Worm (Caenorhabditis elegans) whole organism, L3 larva: ENCODE data around the gene sru-38.

Experiments used
- R02D3.7 ChIP-seq: fragments of 150-350 bp; optimal IDR thresholded peaks from 2 replicates; lab custom pipeline; 2014; ENCODE audit warnings: missing biosample characterization, missing genetic modification characterization
- ZK546.5 ChIP-seq: sonication (generic microtip); optimal IDR thresholded peaks from 2 replicates; lab custom pipeline; 2017; ENCODE audit warnings: missing biosample characterization, missing genetic modification characterization
- aly-2 ChIP-seq: fragments of 150-350 bp; optimal IDR thresholded peaks from 2 replicates; lab custom pipeline; 2014; ENCODE audit warnings: missing biosample characterization, missing genetic modification characterization
- ama-1 ChIP-seq: fragments of 150-350 bp; optimal IDR thresholded peaks from 2 replicates; lab custom pipeline; 2018
- ceh-16 ChIP-seq: sonication (generic microtip); optimal IDR thresholded peaks from 2 replicates; lab custom pipeline; 2017; ENCODE audit warnings: missing biosample characterization, missing genetic modification characterization
- ceh-28 ChIP-seq: fragments of 150-350 bp; optimal IDR thresholded peaks from 2 replicates; lab custom pipeline; 2014; ENCODE audit warnings: missing biosample characterization, missing genetic modification reagents, missing genetic modification characterization
- ceh-82 ChIP-seq: fragments of 150-350 bp; optimal IDR thresholded peaks from 2 replicates; lab custom pipeline; 2014; ENCODE audit warnings: missing biosample characterization, missing genetic modification characterization
- ceh-9 ChIP-seq: sonication (generic microtip); optimal IDR thresholded peaks from 2 replicates; lab custom pipeline; 2018; ENCODE audit warnings: missing biosample characterization, missing genetic modification characterization
- egl-5 ChIP-seq: fragments of 150-350 bp; optimal IDR thresholded peaks from 2 replicates; lab custom pipeline; 2017; ENCODE audit warnings: missing biosample characterization, missing genetic modification reagents, missing genetic modification characterization, inconsistent platforms
- elt-2 ChIP-seq: sonication (generic microtip); optimal IDR thresholded peaks from 2 replicates; lab custom pipeline; 2016; ENCODE audit warnings: missing genetic modification reagents, mild to moderate bottlenecking, missing genetic modification characterization, missing compliant biosample characterization
- elt-3 ChIP-seq, 3 experiments: fragments of 150-350 bp in 1 of 3; sonication (generic microtip) in 2 of 3; optimal IDR thresholded peaks; 2 replicates in 2 of 3; 4 replicates in 1 of 3; lab custom pipeline; 2014 to 2017; ENCODE audit warnings: missing biosample characterization in 3 of 3, missing genetic modification characterization in 3 of 3
- fkh-10 ChIP-seq: sonication (generic microtip); optimal IDR thresholded peaks from 2 replicates; lab custom pipeline; 2017; ENCODE audit warnings: missing biosample characterization, missing genetic modification reagents, missing genetic modification characterization
- fos-1 ChIP-seq: fragments of 150-350 bp; optimal IDR thresholded peaks from 2 replicates; lab custom pipeline; 2014; ENCODE audit warnings: missing biosample characterization, missing genetic modification characterization
- hmg-11 ChIP-seq: sonication (generic microtip); optimal IDR thresholded peaks from 2 replicates; lab custom pipeline; 2016; ENCODE audit warnings: missing genetic modification characterization, missing compliant biosample characterization
- lin-15B ChIP-seq: fragments of 150-350 bp; optimal IDR thresholded peaks from 2 replicates; lab custom pipeline; 2014; ENCODE audit warnings: missing biosample characterization, missing genetic modification characterization
- lin-39 ChIP-seq: fragments of 150-350 bp; optimal IDR thresholded peaks from 2 replicates; lab custom pipeline; 2018; ENCODE audit warnings: missing biosample characterization, missing genetic modification reagents, missing genetic modification characterization
- mdl-1 ChIP-seq: fragments of 150-350 bp; optimal IDR thresholded peaks from 2 replicates; lab custom pipeline; 2014; ENCODE audit warnings: missing biosample characterization, missing genetic modification characterization
- nfya-1 ChIP-seq: sonication (generic microtip); optimal IDR thresholded peaks from 2 replicates; lab custom pipeline; 2017; ENCODE audit warnings: missing genetic modification characterization, mild to moderate bottlenecking, missing compliant biosample characterization, antibody characterized with exemption, moderate library complexity; ENCODE audit not compliant: insufficient read depth
- nhr-11 ChIP-seq: fragments of 150-350 bp; optimal IDR thresholded peaks from 2 replicates; lab custom pipeline; 2014; ENCODE audit warnings: missing biosample characterization, missing genetic modification characterization
- nhr-12 ChIP-seq: fragments of 150-350 bp; optimal IDR thresholded peaks from 2 replicates; lab custom pipeline; 2014; ENCODE audit warnings: missing biosample characterization, missing genetic modification characterization
- nhr-23 ChIP-seq: fragments of 150-350 bp; optimal IDR thresholded peaks from 2 replicates; lab custom pipeline; 2014; ENCODE audit warnings: missing biosample characterization, missing genetic modification reagents, missing genetic modification characterization
- nhr-237 ChIP-seq: fragments of 150-350 bp; optimal IDR thresholded peaks from 2 replicates; lab custom pipeline; 2014; ENCODE audit warnings: missing biosample characterization, missing genetic modification characterization
- nhr-28 ChIP-seq: fragments of 150-350 bp; optimal IDR thresholded peaks from 2 replicates; lab custom pipeline; 2014; ENCODE audit warnings: missing biosample characterization, missing genetic modification characterization
- nhr-43 ChIP-seq: sonication (generic microtip); optimal IDR thresholded peaks from 2 replicates; lab custom pipeline; 2016; ENCODE audit warnings: mild to moderate bottlenecking, missing genetic modification characterization, missing compliant biosample characterization; ENCODE audit not compliant: poor library complexity, severe bottlenecking
- nhr-76 ChIP-seq: fragments of 150-350 bp; sonication (generic microtip); optimal IDR thresholded peaks from 5 replicates; lab custom pipeline; 2014; ENCODE audit warnings: missing biosample characterization, missing genetic modification characterization
- pha-4 ChIP-seq: fragments of 150-350 bp; optimal IDR thresholded peaks from 2 replicates; lab custom pipeline; 2014; ENCODE audit warnings: missing biosample characterization, missing genetic modification reagents, missing genetic modification characterization
- pqm-1 ChIP-seq: fragments of 150-350 bp; optimal IDR thresholded peaks from 2 replicates; lab custom pipeline; 2017; ENCODE audit warnings: missing biosample characterization, missing genetic modification characterization, inconsistent platforms
- sea-2 ChIP-seq: fragments of 150-350 bp; sonication (generic microtip); optimal IDR thresholded peaks from 4 replicates; lab custom pipeline; 2014; ENCODE audit warnings: missing biosample characterization, missing genetic modification reagents, missing genetic modification characterization
- skn-1 ChIP-seq: fragments of 150-350 bp; optimal IDR thresholded peaks from 2 replicates; lab custom pipeline; 2014; ENCODE audit warnings: missing biosample characterization, missing genetic modification characterization
- tbx-2 ChIP-seq: sonication (generic microtip); optimal IDR thresholded peaks from 2 replicates; lab custom pipeline; 2016; ENCODE audit warnings: mild to moderate bottlenecking, missing genetic modification characterization, missing compliant biosample characterization
- unc-39 ChIP-seq: sonication (generic microtip); optimal IDR thresholded peaks from 4 replicates; lab custom pipeline; 2017; ENCODE audit warnings: missing biosample characterization, missing genetic modification characterization
- unc-62 ChIP-seq: fragments of 150-350 bp; sonication (generic microtip); optimal IDR thresholded peaks from 4 replicates; lab custom pipeline; 2014; ENCODE audit warnings: missing biosample characterization, missing genetic modification reagents, missing genetic modification characterization
- ztf-11 ChIP-seq: fragments of 150-350 bp; optimal IDR thresholded peaks from 2 replicates; lab custom pipeline; 2014; ENCODE audit warnings: missing biosample characterization, missing genetic modification characterization
- ztf-4 ChIP-seq: fragments of 150-350 bp; optimal IDR thresholded peaks from 2 replicates; lab custom pipeline; 2014; ENCODE audit warnings: missing biosample characterization, missing genetic modification characterization

sru-38 gene

ce11 chrV:9835945-9836344 lies at the start of gene sru-38:
Gene sru-38 (minus strand): TSS chrV:9836045.
- no peak for TF ChIP-seq skn-1
- no peak for TF ChIP-seq ztf-11 (tag; lab: Kevin White, UChicago)
- no peak for TF ChIP-seq fkh-10 (GFP tag; lab: Kevin White, UChicago)
- TF ChIP-seq nhr-237 (tag; lab: Kevin White, UChicago), result no peak
- no peak for TF ChIP-seq nhr-12 (tag; lab: Kevin White, UChicago)
- no peak for TF ChIP-seq ceh-9 (tag; lab: Kevin White, UChicago)
- no peak for TF ChIP-seq hmg-11 (tag; lab: Kevin White, UChicago)
- no peak for TF ChIP-seq lin-39 (tag; lab: Kevin White, UChicago)
- TF ChIP-seq egl-5 (tag; lab: Kevin White, UChicago), result no peak
- no peak for TF ChIP-seq unc-39 (tag; lab: Kevin White, UChicago)
- TF ChIP-seq nhr-28 (tag; lab: Kevin White, UChicago), result no peak
- no peak for TF ChIP-seq sea-2
- TF ChIP-seq elt-3 (tag; optimal IDR thresholded peaks at IDR 0.05; lab: Kevin White, UChicago), result no peak
- TF ChIP-seq nfya-1 (tag; lab: Kevin White, UChicago), result no peak
- no peak for TF ChIP-seq R02D3.7 (tag; lab: Kevin White, UChicago)
- TF ChIP-seq mdl-1 (tag; lab: Kevin White, UChicago), result no peak
- TF ChIP-seq tbx-2 (tag; lab: Kevin White, UChicago), result no peak
- TF ChIP-seq ztf-4 (tag; lab: Kevin White, UChicago), result no peak

- no peak for TF ChIP-seq nhr-28 (tag; lab: Kevin White, UChicago)
- TF ChIP-seq hmg-11 (tag; lab: Kevin White, UChicago), result no peak
- no peak for TF ChIP-seq skn-1
- TF ChIP-seq unc-39 (tag; lab: Kevin White, UChicago), result no peak
- TF ChIP-seq ceh-16 (tag; lab: Kevin White, UChicago), result no peak
- TF ChIP-seq nhr-43, result no peak
Measured at ce11 chrV:9879867-9880266, 44.0 kb upstream of the sru-38 start, which contains the start of gene sdz-31. Gene sdz-31 (plus strand): TSS chrV:9880167.

ce11 chrV:9879404-9879803 lies 43.6 kb upstream of the sru-38 start, which contains the start of gene srab-26:
Gene srab-26 (minus strand): TSS chrV:9879504.
- TF ChIP-seq ztf-4 (tag; lab: Kevin White, UChicago) (no peak), nhr-23 (tag; lab: Kevin White, UChicago) (no peak), pha-4 (tag; lab: Kevin White, UChicago) (no peak), fos-1 (no peak), fkh-10 (GFP tag; lab: Kevin White, UChicago) (no peak), lin-15B (tag; lab: Kevin White, UChicago) (no peak), unc-62 (GFP tag; lab: Kevin White, UChicago) (no peak), nhr-11 (tag; lab: Kevin White, UChicago) (no peak), aly-2 (no peak), sea-2 (no peak), elt-2 (no peak), pqm-1 (no peak), nhr-12 (tag; lab: Kevin White, UChicago) (no peak), ceh-28 (tag; lab: Kevin White, UChicago) (no peak), ceh-82 (tag; lab: Kevin White, UChicago) (no peak), ceh-16 (tag; lab: Kevin White, UChicago) (no peak), ZK546.5 (tag; lab: Kevin White, UChicago) (no peak), hmg-11 (tag; lab: Kevin White, UChicago) (no peak)

- no peak for TF ChIP-seq ztf-11 (tag; lab: Kevin White, UChicago)
- no peak for TF ChIP-seq aly-2
- TF ChIP-seq ceh-82 (tag; lab: Kevin White, UChicago), result no peak
- no peak for TF ChIP-seq ama-1 (lab: Kevin White, UChicago)
Measured at ce11 chrV:9871339-9871738, 35.5 kb upstream of the sru-38 start, which contains the start of gene srab-18. Gene srab-18 (minus strand): TSS chrV:9871439.

ce11 chrV:9868311-9868710 lies 32.5 kb upstream of the sru-38 start, which contains the start of gene srab-17:
Gene srab-17 (minus strand): TSS chrV:9868411.
- TF ChIP-seq ceh-9 (tag; lab: Kevin White, UChicago) (no peak), unc-62 (GFP tag; lab: Kevin White, UChicago) (no peak), skn-1 (no peak), nhr-28 (tag; lab: Kevin White, UChicago) (no peak), nhr-76 (no peak), unc-39 (tag; lab: Kevin White, UChicago) (no peak), tbx-2 (tag; lab: Kevin White, UChicago) (no peak), ama-1 (lab: Kevin White, UChicago) (no peak), nhr-23 (tag; lab: Kevin White, UChicago) (no peak)
- TF ChIP-seq, all 47 proteins: peak for 0
